Fruit fly (Drosophila melanogaster) whole organism, embryonic: ENCODE results near the gene CG7402.

ENCODE experiments used
- Abd-B ChIP-seq: fragments of 200-800 bp; sonication (Bioruptor generic); optimal IDR thresholded peaks from 2 replicates; lab custom pipeline; 2018; ENCODE audit warnings: missing biosample characterization, mild to moderate bottlenecking, missing genetic modification characterization, moderate library complexity
- Antp ChIP-seq: fragments of 200-800 bp; sonication (Bioruptor generic); optimal IDR thresholded peaks from 3 replicates; lab custom pipeline; 2016; ENCODE audit warnings: missing biosample characterization, missing genetic modification characterization
- CG10431 ChIP-seq: fragments of 200-800 bp; sonication (Bioruptor generic); optimal IDR thresholded peaks from 3 replicates; lab custom pipeline; 2018; ENCODE audit warnings: missing biosample characterization, mild to moderate bottlenecking, missing genetic modification characterization
- CG10979 ChIP-seq: fragments of 200-800 bp; sonication (Bioruptor generic); optimal IDR thresholded peaks from 2 replicates; lab custom pipeline; 2018; ENCODE audit warnings: missing biosample characterization, mild to moderate bottlenecking, missing genetic modification characterization, moderate library complexity
- CG13287 ChIP-seq: fragments of 200-800 bp; sonication (Bioruptor generic); IDR thresholded peaks from 2 replicates; pipeline ENCODE4 v1.3.6; 2022; ENCODE audit warnings: missing biosample characterization, missing genetic modification characterization; ENCODE audit not compliant: partially characterized antibody
- CG13296 ChIP-seq: fragments of 200-800 bp; sonication (Bioruptor generic); optimal IDR thresholded peaks from 3 replicates; lab custom pipeline; 2018; ENCODE audit warnings: missing biosample characterization, mild to moderate bottlenecking, missing genetic modification characterization
- CG17361 ChIP-seq: fragments of 200-800 bp; sonication (Bioruptor generic); IDR thresholded peaks from 3 replicates; pipeline ENCODE4 v1.3.6; 2022; ENCODE audit warnings: missing biosample characterization, missing genetic modification characterization
- CG2116 ChIP-seq: fragments of 200-800 bp; sonication (Bioruptor generic); optimal IDR thresholded peaks from 3 replicates; lab custom pipeline; 2018; ENCODE audit warnings: missing biosample characterization, mild to moderate bottlenecking, missing genetic modification characterization
- CG3847 ChIP-seq: fragments of 200-800 bp; sonication (Bioruptor generic); IDR thresholded peaks from 2 replicates; pipeline ENCODE4 v1.3.6; 2022; ENCODE audit warnings: missing biosample characterization, missing genetic modification characterization
- CG6854 ChIP-seq: fragments of 200-800 bp; sonication (Bioruptor generic); optimal IDR thresholded peaks from 3 replicates; lab custom pipeline; 2017; ENCODE audit warnings: missing biosample characterization, mild to moderate bottlenecking, missing genetic modification characterization
- CG7745 ChIP-seq: fragments of 200-800 bp; sonication (Bioruptor generic); optimal IDR thresholded peaks from 2 replicates; lab custom pipeline; 2018; ENCODE audit warnings: missing biosample characterization, mild to moderate bottlenecking, missing genetic modification characterization, moderate library complexity
- CrebB ChIP-seq: fragments of 200-800 bp; sonication (Bioruptor generic); optimal IDR thresholded peaks from 3 replicates; lab custom pipeline; 2018; ENCODE audit warnings: missing biosample characterization, mild to moderate bottlenecking, missing genetic modification characterization
- Dip3 ChIP-seq: fragments of 200-800 bp; sonication (Bioruptor generic); optimal IDR thresholded peaks from 3 replicates; lab custom pipeline; 2016; ENCODE audit warnings: missing biosample characterization, missing genetic modification characterization
- Doc3 ChIP-seq: fragments of 200-800 bp; sonication (Bioruptor generic); IDR thresholded peaks from 3 replicates; pipeline ENCODE4 v1.3.6; 2022; ENCODE audit warnings: missing biosample characterization, missing genetic modification characterization; ENCODE audit not compliant: partially characterized antibody
- Dp ChIP-seq: fragments of 200-800 bp; sonication (Bioruptor generic); optimal IDR thresholded peaks from 2 replicates; lab custom pipeline; 2018; ENCODE audit warnings: missing biosample characterization, mild to moderate bottlenecking, missing genetic modification characterization, moderate library complexity
- Dref ChIP-seq: fragments of 200-800 bp; sonication (Bioruptor generic); IDR thresholded peaks from 2 replicates; pipeline ENCODE4 v1.3.6; 2022; ENCODE audit warnings: missing biosample characterization, missing genetic modification characterization
- E2f2 ChIP-seq: fragments of 200-800 bp; sonication (Bioruptor generic); IDR thresholded peaks from 2 replicates; pipeline ENCODE4 v1.3.6; 2022; ENCODE audit warnings: missing biosample characterization, missing genetic modification characterization
- Ets97D ChIP-seq: fragments of 200-800 bp; sonication (Bioruptor generic); optimal IDR thresholded peaks from 3 replicates; lab custom pipeline; 2016; ENCODE audit warnings: missing biosample characterization, missing genetic modification characterization
- Fer2 ChIP-seq: fragments of 200-800 bp; sonication (Bioruptor generic); optimal IDR thresholded peaks from 2 replicates; lab custom pipeline; 2018; ENCODE audit warnings: missing biosample characterization, mild to moderate bottlenecking, missing genetic modification characterization, moderate library complexity
- HLH3B ChIP-seq: fragments of 200-800 bp; sonication (Bioruptor generic); IDR thresholded peaks from 2 replicates; pipeline ENCODE4 v1.3.6; 2022; ENCODE audit warnings: missing biosample characterization, missing genetic modification characterization
- Jarid2 ChIP-seq: fragments of 200-800 bp; sonication (Bioruptor generic); optimal IDR thresholded peaks from 3 replicates; lab custom pipeline; 2017; ENCODE audit warnings: mild to moderate bottlenecking, missing biosample characterization, missing genetic modification reagents, missing genetic modification characterization
- Opbp ChIP-seq: fragments of 200-800 bp; sonication (Bioruptor generic); IDR thresholded peaks from 3 replicates; pipeline ENCODE4 v1.3.6; 2022; ENCODE audit warnings: missing biosample characterization, missing genetic modification characterization; ENCODE audit not compliant: partially characterized antibody
- Pdp1 ChIP-seq, 2 experiments: fragments of 200-800 bp; sonication (Bioruptor generic); optimal IDR thresholded peaks; 3 replicates each; lab custom pipeline; 2016; ENCODE audit warnings: missing biosample characterization in 2 of 2, missing genetic modification characterization in 2 of 2, mild to moderate bottlenecking in 1 of 2, moderate library complexity in 1 of 2
- Sin3A ChIP-seq: fragments of >200 bp; optimal IDR thresholded peaks from 2 replicates; lab custom pipeline; 2018
- Sry-β ChIP-seq: fragments of 200-800 bp; sonication (Bioruptor generic); optimal IDR thresholded peaks from 2 replicates; lab custom pipeline; 2018; ENCODE audit warnings: missing biosample characterization, mild to moderate bottlenecking, missing genetic modification characterization, moderate library complexity
- Sry-δ ChIP-seq: fragments of 200-800 bp; sonication (Bioruptor generic); optimal IDR thresholded peaks from 2 replicates; lab custom pipeline; 2016; ENCODE audit warnings: missing biosample characterization, missing genetic modification characterization
- Stat92E ChIP-seq, 3 experiments: fragments of >200 bp in 2 of 3; fragments of 200-800 bp in 1 of 3; sonication (Bioruptor generic) in 1 of 3; optimal IDR thresholded peaks; 2 replicates each; lab custom pipeline; 2017 to 2019; ENCODE audit warnings: missing biosample characterization in 3 of 3, missing genetic modification characterization in 3 of 3, mild to moderate bottlenecking in 1 of 3, moderate library complexity in 1 of 3
- Vsx1 ChIP-seq: fragments of 200-800 bp; sonication (Bioruptor generic); optimal IDR thresholded peaks from 2 replicates; lab custom pipeline; 2017; ENCODE audit warnings: missing biosample characterization, mild to moderate bottlenecking, missing genetic modification characterization, missing genetic modification reagents
- amos ChIP-seq: fragments of 200-800 bp; sonication (Bioruptor generic); IDR thresholded peaks from 2 replicates; pipeline ENCODE4 v1.3.6; 2022; ENCODE audit warnings: missing biosample characterization, missing genetic modification characterization; ENCODE audit not compliant: partially characterized antibody
- bbx ChIP-seq: fragments of 200-800 bp; sonication (Bioruptor generic); IDR thresholded peaks from 2 replicates; pipeline ENCODE4 v1.3.6; 2022; ENCODE audit warnings: missing biosample characterization, missing genetic modification characterization; ENCODE audit not compliant: partially characterized antibody
- chinmo ChIP-seq: fragments of 200-800 bp; sonication (Bioruptor generic); IDR thresholded peaks from 4 replicates; pipeline ENCODE4 v1.3.6; 2022; ENCODE audit warnings: missing biosample characterization, missing genetic modification characterization; ENCODE audit not compliant: partially characterized antibody
- ci ChIP-seq: fragments of 200-800 bp; sonication (Bioruptor generic); IDR thresholded peaks from 3 replicates; pipeline ENCODE4 v1.3.6; 2022; ENCODE audit warnings: missing biosample characterization, missing genetic modification characterization
- eyg ChIP-seq: fragments of 200-800 bp; sonication (Bioruptor generic); optimal IDR thresholded peaks from 3 replicates; lab custom pipeline; 2016; ENCODE audit warnings: missing biosample characterization, missing genetic modification characterization
- gem ChIP-seq: fragments of 200-800 bp; sonication (Bioruptor generic); optimal IDR thresholded peaks from 2 replicates; lab custom pipeline; 2019; ENCODE audit warnings: missing biosample characterization, mild to moderate bottlenecking, missing genetic modification characterization, moderate library complexity
- grau ChIP-seq: fragments of 200-800 bp; optimal IDR thresholded peaks from 3 replicates; lab custom pipeline; 2019; ENCODE audit warnings: missing biosample characterization, mild to moderate bottlenecking, missing genetic modification characterization, moderate library complexity
- hbn ChIP-seq: fragments of 200-800 bp; sonication (Bioruptor generic); IDR thresholded peaks from 2 replicates; pipeline ENCODE4 v1.3.6; 2022; ENCODE audit warnings: missing biosample characterization, missing genetic modification characterization; ENCODE audit not compliant: partially characterized antibody
- hkb ChIP-seq, 2 experiments: fragments of 200-800 bp in 1 of 2; fragments of >200 bp in 1 of 2; sonication (Bioruptor generic) in 1 of 2; IDR thresholded peaks in 1 of 2; optimal IDR thresholded peaks in 1 of 2; 2 replicates each; pipeline versions ENCODE4 v1.3.6 to Lab custom; 2017 to 2022; ENCODE audit warnings: missing biosample characterization in 1 of 2, missing genetic modification characterization in 1 of 2
- inv ChIP-seq: fragments of 200-800 bp; sonication (Bioruptor generic); IDR thresholded peaks from 2 replicates; pipeline ENCODE4 v1.3.6; 2022; ENCODE audit warnings: missing biosample characterization, missing genetic modification characterization; ENCODE audit not compliant: partially characterized antibody
- jumu ChIP-seq: fragments of 200-800 bp; sonication (Bioruptor generic); optimal IDR thresholded peaks from 3 replicates; lab custom pipeline; 2016; ENCODE audit warnings: missing biosample characterization, missing genetic modification characterization
- knrl ChIP-seq: fragments of 200-800 bp; sonication (Bioruptor generic); IDR thresholded peaks from 3 replicates; pipeline ENCODE4 v1.3.6; 2022; ENCODE audit warnings: missing biosample characterization, missing genetic modification characterization; ENCODE audit not compliant: partially characterized antibody
- nom ChIP-seq: fragments of 200-800 bp; sonication (Bioruptor generic); optimal IDR thresholded peaks from 2 replicates; lab custom pipeline; 2017; ENCODE audit warnings: missing biosample characterization, missing genetic modification characterization, mild to moderate bottlenecking, moderate library complexity, missing genetic modification reagents
- oc ChIP-seq: fragments of 200-800 bp; sonication (Bioruptor generic); optimal IDR thresholded peaks from 2 replicates; lab custom pipeline; 2018; ENCODE audit warnings: missing biosample characterization, mild to moderate bottlenecking, missing genetic modification characterization, moderate library complexity
- phol ChIP-seq: fragments of 200-800 bp; sonication (Bioruptor generic); optimal IDR thresholded peaks from 3 replicates; lab custom pipeline; 2018; ENCODE audit warnings: missing biosample characterization, mild to moderate bottlenecking, missing genetic modification characterization, moderate library complexity
- pzg ChIP-seq: fragments of 200-800 bp; sonication (Bioruptor generic); optimal IDR thresholded peaks from 3 replicates; lab custom pipeline; 2018; ENCODE audit warnings: missing biosample characterization, mild to moderate bottlenecking, missing genetic modification characterization, moderate library complexity
- sob ChIP-seq: fragments of 200-800 bp; sonication (Bioruptor generic); IDR thresholded peaks from 2 replicates; pipeline ENCODE4 v1.3.6; 2022; ENCODE audit warnings: missing biosample characterization, missing genetic modification characterization

Gene CG7402

DNA sequence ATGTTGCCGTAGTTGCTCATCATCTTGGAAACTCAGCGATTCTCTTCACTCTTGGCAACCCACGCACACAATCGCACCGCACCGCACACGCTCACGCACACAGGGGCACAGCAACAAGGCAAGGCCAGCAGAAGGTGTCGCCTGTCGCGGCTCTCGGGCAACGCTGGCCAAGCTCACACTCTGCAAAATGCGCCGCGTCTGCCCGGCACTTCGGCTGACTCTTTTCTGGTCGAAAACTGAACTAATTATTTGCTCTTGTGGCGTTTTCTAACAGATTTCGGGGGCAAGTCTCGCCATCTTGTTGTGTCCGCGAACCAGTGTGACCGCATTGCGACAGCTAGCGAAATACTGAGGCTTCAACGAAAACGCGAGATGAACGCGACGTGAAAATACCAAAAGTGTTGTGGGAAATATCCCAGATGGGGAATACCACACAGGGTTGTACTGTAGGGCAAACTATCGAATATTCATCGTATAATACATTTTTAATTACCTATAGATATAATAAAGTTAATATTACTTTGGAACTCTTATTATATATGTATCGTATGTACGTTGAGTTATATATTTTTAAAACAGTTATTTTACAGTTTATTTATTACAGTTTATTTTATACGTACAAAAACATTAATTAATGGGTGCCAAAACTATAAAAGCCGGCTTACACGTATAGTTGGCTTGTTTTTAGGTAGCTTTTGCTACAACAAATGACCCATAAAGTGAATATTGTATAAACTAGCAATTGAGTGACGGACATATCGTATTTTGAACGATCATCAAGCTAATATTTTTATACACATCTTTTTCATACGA lies 41.1 kb upstream of the CG7402 start, which contains the start of the genes MED19 and CG7430 (continued):
- TF ChIP-seq Antp (GFP tag; lab: Kevin White, UChicago) (no peak), CG7745 (tag; lab: Kevin White, UChicago) (peak; percentile 1), Dref (GFP tag; lab: Robert Waterston, UW) (peak; percentile 76), chinmo (0 out of 4 replicates have a peak, but pooled peaks have one; percentile 32), nom (GFP tag; lab: Kevin White, UChicago) (peak; percentile 70), CG13296 (GFP tag; lab: Kevin White, UChicago) (peak; percentile 12), ci (GFP tag; lab: Robert Waterston, UW) (peak; percentile 68), Pdp1 (GFP tag; optimal IDR thresholded peaks at IDR 0.05; lab: Kevin White, UChicago) (peak in 1 of 2 experiments; percentile 17), Dp (GFP tag; lab: Kevin White, UChicago) (peak; percentile 13), Stat92E (GFP tag; optimal IDR thresholded peaks at IDR 0.05; lab: Kevin White, UChicago) (peak in 1 of 3 experiments; percentile 14), CG10979 (tag; lab: Kevin White, UChicago) (peak; percentile 27), Sry-δ (GFP tag; lab: Kevin White, UChicago) (peak; percentile 11), bbx (GFP tag; lab: Robert Waterston, UW) (peak; percentile 56; the same call in 1 of the 2 replicates), Ets97D (peak; percentile 72), CG17361 (peak; percentile 54; the same call in 2 of the 3 replicates), hbn (GFP tag; lab: Robert Waterston, UW) (peak; percentile 59), hkb (optimal IDR thresholded peaks at IDR 0.05; lab: Kevin White, UChicago) (no peak), hkb (GFP tag; IDR thresholded peaks at IDR 0.05; lab: Robert Waterston, UW) (0 out of 2 replicates have a peak, but pooled peaks have one; percentile 27), gem (no peak), CG3847 (GFP tag; lab: Robert Waterston, UW) (peak; percentile 27; the same call in 1 of the 2 replicates), grau (tag; lab: Kevin White, UChicago) (peak; percentile 8), CG10431 (GFP tag; lab: Kevin White, UChicago) (peak; percentile 33), CG2116 (GFP tag; lab: Kevin White, UChicago) (peak; percentile 99), phol (peak; percentile 98), knrl (peak; percentile 44; the same call in 2 of the 3 replicates), eyg (GFP tag; lab: Kevin White, UChicago) (no peak), Opbp (GFP tag; lab: Robert Waterston, UW) (peak; percentile 60; the same call in 2 of the 3 replicates), sob (GFP tag; lab: Robert Waterston, UW) (peak; percentile 55; the same call in 1 of the 2 replicates), HLH3B (GFP tag; lab: Robert Waterston, UW) (no peak), Sin3A (lab: Kevin White, UChicago) (peak; percentile 12), Vsx1 (GFP tag; lab: Kevin White, UChicago) (no peak), Jarid2 (GFP tag; lab: Kevin White, UChicago) (peak; percentile 84), Doc3 (GFP tag; lab: Robert Waterston, UW) (peak; percentile 17; the same call in 2 of the 3 replicates), CG13287 (peak; percentile 33), Fer2 (tag; lab: Kevin White, UChicago) (no peak), jumu (GFP tag; lab: Kevin White, UChicago) (no peak), inv (0 out of 2 replicates have a peak, but pooled peaks have one; percentile 11), CG6854 (GFP tag; lab: Kevin White, UChicago) (peak; percentile 34), CrebB (tag; lab: Kevin White, UChicago) (peak; percentile 28), Sry-β (GFP tag; lab: Kevin White, UChicago) (peak; percentile 13), Dip3 (GFP tag; lab: Kevin White, UChicago) (no peak), E2f2 (peak; percentile 32), pzg (GFP tag; lab: Kevin White, UChicago) (peak; percentile 91), amos (peak; percentile 62), oc (tag; lab: Kevin White, UChicago) (no peak), Abd-B (GFP tag; lab: Kevin White, UChicago) (peak; percentile 62)
